Worm (Caenorhabditis elegans) whole organism, mixed stage, embryonic: ENCODE results near the gene K12H6.2.

Source experiments
- lin-13 ChIP-seq: fragments of 150-350 bp; optimal IDR thresholded peaks from 2 replicates; lab custom pipeline; 2014; ENCODE audit warnings: missing biosample characterization, missing genetic modification characterization
- lsy-2 ChIP-seq: fragments of 150-350 bp; optimal IDR thresholded peaks from 2 replicates; lab custom pipeline; 2014; ENCODE audit warnings: missing biosample characterization, missing genetic modification characterization
- unc-62 ChIP-seq: fragments of 150-350 bp; optimal IDR thresholded peaks from 2 replicates; lab custom pipeline; 2014; ENCODE audit warnings: missing biosample characterization, missing genetic modification reagents, missing genetic modification characterization

ce11 chrII:2832539-2832938 lies 17.2 kb upstream of the K12H6.2 start:
- TF ChIP-seq lsy-2 (tag; lab: Kevin White, UChicago) (no peak), lin-13 (no peak), unc-62 (GFP tag; lab: Kevin White, UChicago) (no peak)
